Worm (Caenorhabditis elegans) whole organism, midembryonic: ENCODE results near the gene eak-3.

Source experiments
- cog-1 ChIP-seq: sonication (generic microtip); optimal IDR thresholded peaks from 2 replicates; lab custom pipeline; 2016; ENCODE audit warnings: missing genetic modification characterization, missing compliant biosample characterization
- flt-1 ChIP-seq: fragments of 200-800 bp; sonication (Bioruptor generic); IDR thresholded peaks from 2 replicates; pipeline ENCODE4 v1.3.6; 2022; ENCODE audit warnings: missing genetic modification characterization, missing compliant biosample characterization
- klf-2 ChIP-seq: fragments of 200-800 bp; sonication (Bioruptor generic); conservative IDR thresholded peaks from 2 replicates; pipeline ENCODE4 v1.3.6; 2022; ENCODE audit warnings: missing genetic modification reagents, missing genetic modification characterization, missing compliant biosample characterization
- med-1 ChIP-seq: sonication (generic microtip); optimal IDR thresholded peaks from 2 replicates; lab custom pipeline; 2017; ENCODE audit warnings: missing genetic modification characterization, mild to moderate bottlenecking, missing compliant biosample characterization, antibody characterized with exemption, missing genetic modification reagents; ENCODE audit not compliant: insufficient read depth
- ref-1 ChIP-seq: fragments of 200-800 bp; sonication (Bioruptor generic); conservative IDR thresholded peaks from 2 replicates; pipeline ENCODE4 v1.3.6; 2022; ENCODE audit warnings: missing genetic modification reagents, missing genetic modification characterization, missing compliant biosample characterization
- tab-1 ChIP-seq: fragments of 200-800 bp; sonication (Bioruptor generic); IDR thresholded peaks from 2 replicates; pipeline ENCODE4 v1.3.6; 2022; ENCODE audit warnings: missing genetic modification characterization, missing compliant biosample characterization
- ztf-29 ChIP-seq: fragments of 200-800 bp; sonication (Bioruptor generic); IDR thresholded peaks from 2 replicates; pipeline ENCODE4 v1.3.6; 2022; ENCODE audit warnings: missing genetic modification reagents, missing genetic modification characterization, missing compliant biosample characterization

DNA sequence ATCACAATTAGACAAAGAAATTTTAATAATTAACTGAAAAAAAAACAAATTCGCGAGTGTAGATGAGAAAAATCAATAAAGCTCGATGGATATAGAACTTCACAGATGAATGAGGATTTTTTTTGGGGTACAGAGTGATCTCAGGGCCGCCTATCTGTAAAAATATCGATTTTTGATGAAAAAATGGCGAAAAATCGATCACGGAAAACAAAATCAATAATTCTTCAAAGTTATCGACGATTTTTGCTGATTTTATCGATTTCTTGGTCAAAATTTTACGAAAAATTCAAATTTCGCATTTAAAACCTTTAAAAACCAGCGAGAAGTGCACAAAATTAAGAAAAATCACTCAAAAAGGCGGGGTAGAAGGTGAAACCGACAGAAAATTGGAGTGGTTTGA is 39.7 kb upstream of the eak-3 start:
- TF ChIP-seq tab-1 (GFP tag; lab: Robert Waterston, UW) (no peak), klf-2 (GFP tag; lab: Robert Waterston, UW) (no peak), flt-1 (GFP tag; lab: Robert Waterston, UW) (no peak), ref-1 (GFP tag; lab: Robert Waterston, UW) (no peak), ztf-29 (GFP tag; lab: Robert Waterston, UW) (no peak), cog-1 (tag; lab: Kevin White, UChicago) (no peak), med-1 (no peak)
